Fruit fly (Drosophila melanogaster) whole organism, wandering third instar larva: ENCODE data around the gene Ccp84Af.

Experiments used
- CG32264 ChIP-seq: fragments of 200-800 bp; sonication (Bioruptor generic); optimal IDR thresholded peaks from 2 replicates; lab custom pipeline; 2016; ENCODE audit warnings: missing biosample characterization, missing genetic modification characterization
- CrebA ChIP-seq: fragments of 200-800 bp; sonication (Bioruptor generic); optimal IDR thresholded peaks from 2 replicates; lab custom pipeline; 2016; ENCODE audit warnings: missing biosample characterization, mild to moderate bottlenecking, missing genetic modification characterization, borderline replicate concordance
- HLH106 ChIP-seq: fragments of 200-800 bp; optimal IDR thresholded peaks from 3 replicates; lab custom pipeline; 2019; ENCODE audit warnings: missing biosample characterization, mild to moderate bottlenecking, missing genetic modification characterization, moderate library complexity
- Hr78 ChIP-seq: fragments of >200 bp; optimal IDR thresholded peaks from 2 replicates; lab custom pipeline; 2017; ENCODE audit warnings: missing biosample characterization, missing genetic modification characterization
- Jra ChIP-seq: sonication (Bioruptor generic); optimal IDR thresholded peaks from 2 replicates; lab custom pipeline; 2016; ENCODE audit warnings: missing biosample characterization, missing genetic modification characterization
- Myc ChIP-seq: fragments of >200 bp; optimal IDR thresholded peaks from 2 replicates; lab custom pipeline; 2017
- Rel ChIP-seq, 2 experiments: fragments of 200-800 bp; sonication (Bioruptor generic) in 1 of 2; optimal IDR thresholded peaks; 2 replicates in 1 of 2; 3 replicates in 1 of 2; lab custom pipeline; 2016 to 2019; ENCODE audit warnings: mild to moderate bottlenecking in 2 of 2, missing biosample characterization in 2 of 2, missing genetic modification characterization in 2 of 2, moderate library complexity in 1 of 2
- dl ChIP-seq, 2 experiments: fragments of 175-275, 200-275 bp in 1 of 2; fragments of 200-275 bp in 1 of 2; sonication (Bioruptor generic); optimal IDR thresholded peaks; lab custom pipeline; 2018; ENCODE audit warnings: mild to moderate bottlenecking in 2 of 2, missing biosample characterization in 2 of 2, missing genetic modification characterization in 2 of 2, moderate library complexity in 2 of 2; ENCODE audit not compliant: partially characterized antibody in 2 of 2, insufficient read depth in 1 of 2
- dmrt93B ChIP-seq: fragments of 200-800 bp; sonication (Bioruptor generic); optimal IDR thresholded peaks from 2 replicates; lab custom pipeline; 2018; ENCODE audit warnings: missing biosample characterization, mild to moderate bottlenecking, missing genetic modification characterization
- dsf ChIP-seq: sonication (Bioruptor generic); optimal IDR thresholded peaks from 2 replicates; lab custom pipeline; 2016; ENCODE audit warnings: missing biosample characterization, missing genetic modification characterization, borderline replicate concordance
- fru ChIP-seq: fragments of 200-800 bp; sonication (Bioruptor generic); optimal IDR thresholded peaks from 3 replicates; lab custom pipeline; 2016; ENCODE audit warnings: missing biosample characterization, mild to moderate bottlenecking, missing genetic modification characterization
- h ChIP-seq: fragments of 200-800 bp; sonication (Bioruptor generic); optimal IDR thresholded peaks from 3 replicates; lab custom pipeline; 2016; ENCODE audit warnings: missing biosample characterization, mild to moderate bottlenecking, missing genetic modification characterization
- lola ChIP-seq: fragments of >200 bp; optimal IDR thresholded peaks from 2 replicates; lab custom pipeline; 2017; ENCODE audit warnings: missing biosample characterization, missing genetic modification characterization
- tai ChIP-seq: sonication (Bioruptor generic); optimal IDR thresholded peaks from 2 replicates; lab custom pipeline; 2016; ENCODE audit warnings: missing biosample characterization, missing genetic modification characterization

dm6 chr3R:6683671-6684070, 6.4 kb downstream of the Ccp84Af start:
- TF ChIP-seq CG32264 (GFP tag; lab: Kevin White, UChicago), result no peak
- TF ChIP-seq Jra, result no peak
- TF ChIP-seq fru, result no peak
- no peak for TF ChIP-seq dmrt93B (GFP tag; lab: Kevin White, UChicago)
- TF ChIP-seq HLH106 (tag; lab: Kevin White, UChicago), result no peak
- no peak for TF ChIP-seq tai (GFP tag; lab: Kevin White, UChicago)
- TF ChIP-seq Hr78 (GFP tag; lab: Kevin White, UChicago), result no peak
- TF ChIP-seq CrebA (GFP tag; lab: Kevin White, UChicago), result no peak
- TF ChIP-seq Myc, result peak; percentile 15
- no peak for TF ChIP-seq h (GFP tag; lab: Kevin White, UChicago)
- TF ChIP-seq Rel (GFP tag; optimal IDR thresholded peaks at IDR 0.05; lab: Kevin White, UChicago), result no peak
- TF ChIP-seq Rel (tag; optimal IDR thresholded peaks at IDR 0.05; lab: Kevin White, UChicago), result no peak
- no peak for TF ChIP-seq lola (GFP tag; lab: Kevin White, UChicago)
- no peak for TF ChIP-seq dsf (GFP tag; lab: Kevin White, UChicago)
- TF ChIP-seq dl (GFP tag; optimal IDR thresholded peaks at IDR 0.05; lab: Kevin White, UChicago; ENCODE audit: insufficient read depth in 1 of 2, partially characterized antibody in 2 of 2), result no peak
